Worm (Caenorhabditis elegans) whole organism, mixed stage, embryonic: ENCODE measurements around the gene sre-4.

Experiments used
- ces-1 ChIP-seq: fragments of 150-350 bp; optimal IDR thresholded peaks from 2 replicates; lab custom pipeline; 2014; ENCODE audit warnings: missing biosample characterization, missing genetic modification reagents, missing genetic modification characterization
- elt-3 ChIP-seq: fragments of 150-350 bp; optimal IDR thresholded peaks from 2 replicates; lab custom pipeline; 2014; ENCODE audit warnings: missing biosample characterization, missing genetic modification characterization
- lsy-2 ChIP-seq: fragments of 150-350 bp; optimal IDR thresholded peaks from 2 replicates; lab custom pipeline; 2014; ENCODE audit warnings: missing biosample characterization, missing genetic modification characterization
- nhr-12 ChIP-seq: fragments of 150-350 bp; optimal IDR thresholded peaks from 2 replicates; lab custom pipeline; 2014; ENCODE audit warnings: missing biosample characterization, missing genetic modification characterization
- nhr-2 ChIP-seq: fragments of 150-350 bp; optimal IDR thresholded peaks from 2 replicates; lab custom pipeline; 2014; ENCODE audit warnings: missing biosample characterization, missing genetic modification characterization
- tbx-8 ChIP-seq: fragments of 200-800 bp; sonication (Bioruptor generic); optimal IDR thresholded peaks from 2 replicates; lab custom pipeline; 2018; ENCODE audit warnings: mild to moderate bottlenecking, missing genetic modification characterization, moderate library complexity, missing compliant biosample characterization

DNA sequence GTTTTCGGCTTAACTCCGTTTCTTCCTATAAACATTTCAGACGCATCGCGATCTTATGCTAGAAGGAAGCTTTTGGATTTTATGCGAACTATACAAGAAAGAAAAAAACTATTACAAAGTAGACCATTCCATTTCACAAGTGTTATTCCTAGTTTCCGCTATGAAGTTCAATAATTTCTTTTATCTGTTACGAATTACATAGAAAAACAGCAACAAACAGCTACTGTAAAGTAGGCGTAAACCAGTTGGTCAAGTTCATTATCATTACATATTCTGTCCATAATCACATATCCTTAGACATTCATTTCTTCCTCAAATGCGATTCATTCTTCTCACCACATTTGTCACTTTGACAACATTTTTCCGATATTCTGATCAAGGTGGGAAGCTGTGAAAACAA is 46.4 kb downstream of the sre-4 start, which contains the start of gene C28D4.10:
- no peak for TF ChIP-seq elt-3 (tag; lab: Kevin White, UChicago)
- no peak for TF ChIP-seq tbx-8 (GFP tag; lab: Kevin White, UChicago)
- TF ChIP-seq ces-1, result no peak
- no peak for TF ChIP-seq nhr-12 (tag; lab: Kevin White, UChicago)
- TF ChIP-seq nhr-2 (tag; lab: Kevin White, UChicago), result no peak
- TF ChIP-seq lsy-2 (tag; lab: Kevin White, UChicago), result no peak
